Worm (Caenorhabditis elegans) whole organism, midembryonic: ENCODE results near the gene nrde-3.

ENCODE experiments used
- T22C8.4 ChIP-seq: fragments of 200-800 bp; sonication (Bioruptor generic); IDR thresholded peaks from 2 replicates; pipeline ENCODE4 v1.3.6; 2022; ENCODE audit warnings: missing genetic modification characterization, missing compliant biosample characterization
- flt-1 ChIP-seq: fragments of 200-800 bp; sonication (Bioruptor generic); IDR thresholded peaks from 2 replicates; pipeline ENCODE4 v1.3.6; 2022; ENCODE audit warnings: missing genetic modification characterization, missing compliant biosample characterization
- med-1 ChIP-seq: sonication (generic microtip); optimal IDR thresholded peaks from 2 replicates; lab custom pipeline; 2017; ENCODE audit warnings: missing genetic modification characterization, mild to moderate bottlenecking, missing compliant biosample characterization, antibody characterized with exemption, missing genetic modification reagents; ENCODE audit not compliant: insufficient read depth
- ztf-23 ChIP-seq: fragments of 200-800 bp; sonication (Bioruptor generic); IDR thresholded peaks from 2 replicates; pipeline ENCODE4 v1.3.6; 2022; ENCODE audit warnings: missing genetic modification reagents, missing genetic modification characterization, missing compliant biosample characterization
- ztf-29 ChIP-seq: fragments of 200-800 bp; sonication (Bioruptor generic); IDR thresholded peaks from 2 replicates; pipeline ENCODE4 v1.3.6; 2022; ENCODE audit warnings: missing genetic modification reagents, missing genetic modification characterization, missing compliant biosample characterization

DNA sequence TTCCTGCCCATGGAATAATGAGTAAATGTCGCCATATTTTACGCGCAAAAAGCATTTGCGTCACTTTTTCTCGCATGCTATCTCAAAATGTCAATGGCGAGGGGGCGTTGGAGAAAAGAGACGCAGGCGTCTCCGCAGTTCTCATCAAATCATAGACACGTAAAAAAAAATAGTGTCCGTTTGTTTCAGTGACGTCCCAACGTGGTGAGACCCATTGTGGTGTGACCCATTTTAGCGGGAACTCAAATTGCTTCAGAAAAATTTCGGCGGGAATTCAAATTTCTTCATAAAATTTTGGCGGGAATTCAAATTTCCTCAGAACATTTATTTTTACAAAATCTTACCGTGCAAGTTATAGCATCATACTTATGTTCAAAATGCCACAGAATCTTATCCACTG, 28.2 kb upstream of the nrde-3 start:
- no peak for TF ChIP-seq flt-1 (GFP tag; lab: Robert Waterston, UW)
- TF ChIP-seq ztf-29 (GFP tag; lab: Robert Waterston, UW) = no peak
- TF ChIP-seq T22C8.4 (GFP tag; lab: Robert Waterston, UW) = no peak
- no peak for TF ChIP-seq ztf-23 (GFP tag; lab: Robert Waterston, UW)
- no peak for TF ChIP-seq med-1 (GFP tag; lab: Kevin White, UChicago)
